Fruit fly (Drosophila melanogaster) whole organism, embryonic: ENCODE results near the gene RhoGAP19D.

Source experiments
- Ada2b ChIP-seq: fragments of 200-800 bp; sonication (Bioruptor generic); IDR thresholded peaks from 2 replicates; pipeline ENCODE4 v1.3.6; 2022; ENCODE audit warnings: missing biosample characterization, missing genetic modification characterization
- Atf6 ChIP-seq: fragments of 200-800 bp; sonication (Bioruptor generic); IDR thresholded peaks from 2 replicates; pipeline ENCODE4 v1.3.6; 2022; ENCODE audit warnings: missing biosample characterization, missing genetic modification characterization
- B-H2 ChIP-seq: fragments of 200-800 bp; sonication (Bioruptor generic); optimal IDR thresholded peaks from 2 replicates; lab custom pipeline; 2018; ENCODE audit warnings: missing biosample characterization, mild to moderate bottlenecking, missing genetic modification characterization
- CG10209 ChIP-seq: fragments of 200-800 bp; sonication (Bioruptor generic); optimal IDR thresholded peaks from 3 replicates; lab custom pipeline; 2017; ENCODE audit warnings: missing biosample characterization, mild to moderate bottlenecking, missing genetic modification characterization, missing genetic modification reagents
- CG10366 ChIP-seq: fragments of 200-800 bp; sonication (Bioruptor generic); IDR thresholded peaks from 2 replicates; pipeline ENCODE4 v1.3.6; 2022; ENCODE audit warnings: missing biosample characterization, missing genetic modification characterization
- CG11696 ChIP-seq: fragments of 200-800 bp; sonication (Bioruptor generic); IDR thresholded peaks from 2 replicates; pipeline ENCODE4 v1.3.6; 2022; ENCODE audit warnings: missing biosample characterization, missing genetic modification characterization
- CG14710 ChIP-seq: fragments of 200-800 bp; sonication (Bioruptor generic); optimal IDR thresholded peaks from 3 replicates; lab custom pipeline; 2019; ENCODE audit warnings: missing biosample characterization, mild to moderate bottlenecking, missing genetic modification characterization, moderate library complexity
- CG15479 ChIP-seq: fragments of 200-800 bp; sonication (Bioruptor generic); optimal IDR thresholded peaks from 3 replicates; lab custom pipeline; 2019; ENCODE audit warnings: missing biosample characterization, mild to moderate bottlenecking, missing genetic modification characterization, moderate library complexity
- CG17361 ChIP-seq: fragments of 200-800 bp; sonication (Bioruptor generic); IDR thresholded peaks from 3 replicates; pipeline ENCODE4 v1.3.6; 2022; ENCODE audit warnings: missing biosample characterization, missing genetic modification characterization
- CG17829 ChIP-seq: fragments of 200-800 bp; optimal IDR thresholded peaks from 2 replicates; lab custom pipeline; 2019; ENCODE audit warnings: missing biosample characterization, mild to moderate bottlenecking, missing genetic modification characterization, moderate library complexity
- CG1832 ChIP-seq: fragments of 200-800 bp; sonication (Bioruptor generic); optimal IDR thresholded peaks from 2 replicates; lab custom pipeline; 2017; ENCODE audit warnings: missing biosample characterization, mild to moderate bottlenecking, missing genetic modification characterization, inconsistent platforms
- CG3163 ChIP-seq: fragments of 200-800 bp; sonication (Bioruptor generic); optimal IDR thresholded peaks from 3 replicates; lab custom pipeline; 2016; ENCODE audit warnings: missing biosample characterization, missing genetic modification characterization
- CG3838 ChIP-seq: fragments of 200-800 bp; sonication (Bioruptor generic); optimal IDR thresholded peaks from 3 replicates; lab custom pipeline; 2016; ENCODE audit warnings: missing biosample characterization, missing genetic modification characterization
- CG3995 ChIP-seq: fragments of 200-800 bp; sonication (Bioruptor generic); optimal IDR thresholded peaks from 3 replicates; lab custom pipeline; 2016; ENCODE audit warnings: missing biosample characterization, missing genetic modification characterization
- CG6854 ChIP-seq: fragments of 200-800 bp; sonication (Bioruptor generic); optimal IDR thresholded peaks from 3 replicates; lab custom pipeline; 2017; ENCODE audit warnings: missing biosample characterization, mild to moderate bottlenecking, missing genetic modification characterization
- CG7556 ChIP-seq: fragments of 200-800 bp; sonication (Bioruptor generic); optimal IDR thresholded peaks from 2 replicates; lab custom pipeline; 2017; ENCODE audit warnings: missing biosample characterization, mild to moderate bottlenecking, missing genetic modification characterization
- CG7963 ChIP-seq: fragments of 200-800 bp; sonication (Bioruptor generic); IDR thresholded peaks from 3 replicates; pipeline ENCODE4 v1.3.6; 2022; ENCODE audit warnings: missing biosample characterization, missing genetic modification characterization; ENCODE audit not compliant: partially characterized antibody
- CG9437 ChIP-seq: fragments of 200-800 bp; sonication (Bioruptor generic); optimal IDR thresholded peaks from 2 replicates; lab custom pipeline; 2018; ENCODE audit warnings: missing biosample characterization, mild to moderate bottlenecking, missing genetic modification characterization
- CG9876 ChIP-seq: fragments of 200-800 bp; sonication (Bioruptor generic); optimal IDR thresholded peaks from 2 replicates; lab custom pipeline; 2016; ENCODE audit warnings: missing biosample characterization, missing genetic modification characterization
- Dip2 ChIP-seq: fragments of 200-800 bp; sonication (Bioruptor generic); IDR thresholded peaks from 2 replicates; pipeline ENCODE4 v1.3.6; 2022; ENCODE audit warnings: missing biosample characterization, missing genetic modification characterization
- Dp ChIP-seq: fragments of 200-800 bp; sonication (Bioruptor generic); optimal IDR thresholded peaks from 2 replicates; lab custom pipeline; 2018; ENCODE audit warnings: missing biosample characterization, mild to moderate bottlenecking, missing genetic modification characterization, moderate library complexity
- Ets97D ChIP-seq: fragments of 200-800 bp; sonication (Bioruptor generic); optimal IDR thresholded peaks from 3 replicates; lab custom pipeline; 2016; ENCODE audit warnings: missing biosample characterization, missing genetic modification characterization
- HLH54F ChIP-seq: fragments of 200-800 bp; sonication (Bioruptor generic); optimal IDR thresholded peaks from 3 replicates; lab custom pipeline; 2016; ENCODE audit warnings: missing biosample characterization, missing genetic modification characterization
- HLHmδ ChIP-seq: fragments of 200-800 bp; sonication (Bioruptor generic); optimal IDR thresholded peaks from 2 replicates; lab custom pipeline; 2018; ENCODE audit warnings: missing biosample characterization, mild to moderate bottlenecking, missing genetic modification characterization, moderate library complexity
- Hmx ChIP-seq: fragments of 200-800 bp; sonication (Bioruptor generic); optimal IDR thresholded peaks from 2 replicates; lab custom pipeline; 2016; ENCODE audit warnings: missing biosample characterization, missing genetic modification characterization
- Hr3 ChIP-seq: fragments of 200-800 bp; sonication (Bioruptor generic); optimal IDR thresholded peaks from 3 replicates; lab custom pipeline; 2016; ENCODE audit warnings: missing biosample characterization, missing genetic modification characterization
- Mad ChIP-seq: fragments of 200-800 bp; sonication (Bioruptor generic); optimal IDR thresholded peaks from 2 replicates; lab custom pipeline; 2016; ENCODE audit warnings: missing biosample characterization, missing genetic modification characterization
- Nf-YA ChIP-seq: fragments of 200-800 bp; sonication (Bioruptor generic); IDR thresholded peaks from 2 replicates; pipeline ENCODE4 v1.3.6; 2022; ENCODE audit warnings: missing biosample characterization, missing genetic modification characterization
- PHDP ChIP-seq: fragments of 200-800 bp; sonication (Bioruptor generic); optimal IDR thresholded peaks from 3 replicates; lab custom pipeline; 2018; ENCODE audit warnings: missing biosample characterization, mild to moderate bottlenecking, missing genetic modification characterization, moderate library complexity
- Rfx ChIP-seq: fragments of 200-800 bp; sonication (Bioruptor generic); IDR thresholded peaks from 2 replicates; pipeline ENCODE4 v1.3.6; 2022; ENCODE audit warnings: missing biosample characterization, missing genetic modification characterization
- abd-A ChIP-seq: fragments of 200-800 bp; sonication (Bioruptor generic); optimal IDR thresholded peaks from 3 replicates; lab custom pipeline; 2019; ENCODE audit warnings: missing biosample characterization, mild to moderate bottlenecking, missing genetic modification characterization, moderate library complexity
- ac ChIP-seq: fragments of 200-800 bp; sonication (Bioruptor generic); optimal IDR thresholded peaks from 3 replicates; lab custom pipeline; 2017; ENCODE audit warnings: missing biosample characterization, mild to moderate bottlenecking, missing genetic modification characterization
- amos ChIP-seq: fragments of 200-800 bp; sonication (Bioruptor generic); IDR thresholded peaks from 2 replicates; pipeline ENCODE4 v1.3.6; 2022; ENCODE audit warnings: missing biosample characterization, missing genetic modification characterization; ENCODE audit not compliant: partially characterized antibody
- ase ChIP-seq: fragments of 200-800 bp; sonication (Bioruptor generic); IDR thresholded peaks from 3 replicates; pipeline ENCODE4 v1.3.6; 2022; ENCODE audit warnings: missing biosample characterization, missing genetic modification characterization
- btn ChIP-seq: fragments of 200-800 bp; sonication (Bioruptor generic); optimal IDR thresholded peaks from 2 replicates; lab custom pipeline; 2016; ENCODE audit warnings: missing biosample characterization, missing genetic modification characterization
- caup ChIP-seq: fragments of 200-800 bp; sonication (Bioruptor generic); optimal IDR thresholded peaks from 3 replicates; lab custom pipeline; 2017; ENCODE audit warnings: missing biosample characterization, mild to moderate bottlenecking, missing genetic modification characterization, moderate library complexity; ENCODE audit not compliant: severe bottlenecking
- chn ChIP-seq: fragments of 200-800 bp; sonication (Bioruptor generic); optimal IDR thresholded peaks from 2 replicates; lab custom pipeline; 2016; ENCODE audit warnings: missing biosample characterization, missing genetic modification characterization
- da ChIP-seq: fragments of 200-800 bp; sonication (Bioruptor generic); optimal IDR thresholded peaks from 2 replicates; lab custom pipeline; 2016; ENCODE audit warnings: missing biosample characterization, missing genetic modification characterization
- dmrt11E ChIP-seq: fragments of 200-800 bp; sonication (Bioruptor generic); optimal IDR thresholded peaks from 3 replicates; lab custom pipeline; 2018; ENCODE audit warnings: missing biosample characterization, mild to moderate bottlenecking, missing genetic modification characterization, moderate library complexity
- hkb ChIP-seq, 2 experiments: fragments of 200-800 bp in 1 of 2; fragments of >200 bp in 1 of 2; sonication (Bioruptor generic) in 1 of 2; IDR thresholded peaks in 1 of 2; optimal IDR thresholded peaks in 1 of 2; 2 replicates each; pipeline versions ENCODE4 v1.3.6 to Lab custom; 2017 to 2022; ENCODE audit warnings: missing biosample characterization in 1 of 2, missing genetic modification characterization in 1 of 2
- hth ChIP-seq: fragments of >200 bp; optimal IDR thresholded peaks from 2 replicates; lab custom pipeline; 2017; ENCODE audit warnings: inconsistent platforms
- ken ChIP-seq: fragments of 200-800 bp; sonication (Bioruptor generic); IDR thresholded peaks from 3 replicates; pipeline ENCODE4 v1.3.6; 2022; ENCODE audit warnings: missing biosample characterization, missing genetic modification characterization
- otp ChIP-seq: fragments of 200-800 bp; sonication (Bioruptor generic); IDR thresholded peaks from 3 replicates; pipeline ENCODE4, ENCODE4 v1.3.6; 2022; ENCODE audit warnings: missing biosample characterization, missing genetic modification characterization
- pho ChIP-seq: fragments of 200-800 bp; sonication (Bioruptor generic); optimal IDR thresholded peaks from 2 replicates; lab custom pipeline; 2016; ENCODE audit warnings: missing biosample characterization, missing genetic modification characterization
- prd ChIP-seq, 3 experiments: fragments of >200 bp in 2 of 3; fragments of 200-800 bp in 1 of 3; sonication (Bioruptor generic) in 1 of 3; optimal IDR thresholded peaks in 2 of 3; IDR thresholded peaks in 1 of 3; 2 replicates in 2 of 3; 3 replicates in 1 of 3; pipeline versions ENCODE4 v1.3.6 to Lab custom; 2017 to 2022; ENCODE audit warnings: missing biosample characterization in 1 of 3, missing genetic modification characterization in 1 of 3
- sens ChIP-seq: fragments of 200-800 bp; sonication (Bioruptor generic); peaks from one replicate; lab custom pipeline; 2016; ENCODE audit warnings: missing biosample characterization, missing genetic modification characterization
- sens-2 ChIP-seq: fragments of 200-800 bp; sonication (Bioruptor generic); IDR thresholded peaks from 2 replicates; pipeline ENCODE4 v1.3.6; 2022; ENCODE audit warnings: missing biosample characterization, missing genetic modification characterization
- trh ChIP-seq: fragments of 200-800 bp; sonication (Bioruptor generic); optimal IDR thresholded peaks from 2 replicates; lab custom pipeline; 2016; ENCODE audit warnings: missing biosample characterization, missing genetic modification characterization
- zf30C ChIP-seq: fragments of 200-800 bp; sonication (Bioruptor generic); optimal IDR thresholded peaks from 3 replicates; lab custom pipeline; 2018; ENCODE audit warnings: missing biosample characterization, mild to moderate bottlenecking, missing genetic modification characterization

RhoGAP19D gene

DNA sequence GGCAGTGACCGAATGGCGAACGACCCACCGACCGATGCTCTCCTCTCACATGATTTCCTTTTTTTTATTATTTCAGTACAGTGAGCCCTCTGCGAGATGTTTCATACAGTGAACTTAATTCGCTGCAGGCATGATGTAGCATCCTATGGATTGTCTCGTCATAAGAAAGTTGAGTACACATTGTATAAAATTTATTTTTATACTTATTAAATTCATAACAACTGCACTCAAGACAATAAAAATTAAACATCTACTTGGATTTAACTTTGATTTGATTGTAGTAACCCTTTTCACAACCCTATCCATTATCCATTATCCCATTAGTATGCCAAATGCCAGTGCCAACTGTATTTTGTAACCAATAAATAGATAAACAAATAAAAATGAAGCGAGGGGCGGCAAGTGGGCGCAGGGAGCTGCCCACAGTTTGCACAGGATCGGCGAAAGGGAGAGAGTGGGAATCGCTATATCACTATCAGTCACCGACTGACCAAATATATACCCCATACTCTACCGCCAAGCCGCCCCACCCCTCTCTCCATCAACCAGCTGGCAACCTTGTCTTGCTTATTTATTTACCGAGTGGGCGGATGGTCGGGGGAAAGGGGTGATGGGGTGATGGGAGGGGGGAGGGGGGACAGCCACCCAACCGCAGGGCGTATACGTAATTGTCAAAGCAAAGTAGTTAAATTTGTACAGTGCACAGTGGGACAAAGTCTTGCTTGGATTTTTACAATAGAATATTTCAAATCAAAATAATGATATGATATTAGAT, 27.5 kb downstream of the RhoGAP19D start (continued):
- TF ChIP-seq CG7963 (GFP tag; lab: Robert Waterston, UW): no peak
- TF ChIP-seq Hmx (GFP tag; lab: Kevin White, UChicago): no peak
- no peak for TF ChIP-seq abd-A (tag; lab: Kevin White, UChicago)
- no peak for TF ChIP-seq hth
- TF ChIP-seq PHDP: no peak
- TF ChIP-seq prd (optimal IDR thresholded peaks at IDR 0.05; lab: Kevin White, UChicago): no peak
- TF ChIP-seq prd (GFP tag; IDR thresholded peaks at IDR 0.05; lab: Robert Waterston, UW): no peak
- no peak for TF ChIP-seq CG10209 (GFP tag; lab: Kevin White, UChicago)
- TF ChIP-seq pho (GFP tag; lab: Kevin White, UChicago): no peak
- TF ChIP-seq caup (GFP tag; lab: Kevin White, UChicago): no peak
- no peak for TF ChIP-seq CG11696
- 0 out of 2 replicates have a peak, but pooled peaks have one; percentile 12 for TF ChIP-seq Rfx (GFP tag; lab: Robert Waterston, UW)
- no peak for TF ChIP-seq Ada2b (GFP tag; lab: Robert Waterston, UW)
- no peak for TF ChIP-seq dmrt11E
- TF ChIP-seq btn (GFP tag; lab: Kevin White, UChicago): no peak
- no peak for TF ChIP-seq Nf-YA (GFP tag; lab: Robert Waterston, UW)
- TF ChIP-seq CG14710: no peak
- no peak for TF ChIP-seq trh
- no peak for TF ChIP-seq Dip2 (GFP tag; lab: Robert Waterston, UW)
- no peak for TF ChIP-seq CG3995 (GFP tag; lab: Kevin White, UChicago)
- no peak for TF ChIP-seq Mad
- TF ChIP-seq hkb (optimal IDR thresholded peaks at IDR 0.05; lab: Kevin White, UChicago): no peak
- TF ChIP-seq hkb (GFP tag; IDR thresholded peaks at IDR 0.05; lab: Robert Waterston, UW): 0 out of 2 replicates have a peak, but pooled peaks have one; percentile 49
- TF ChIP-seq CG9437 (GFP tag; lab: Kevin White, UChicago): no peak
- TF ChIP-seq Atf6 (GFP tag; lab: Robert Waterston, UW): no peak
- TF ChIP-seq otp (GFP tag; lab: Robert Waterston, UW): no peak
- no peak for TF ChIP-seq Hr3 (GFP tag; lab: Kevin White, UChicago)
- no peak for TF ChIP-seq HLH54F (GFP tag; lab: Kevin White, UChicago)
- TF ChIP-seq ac (GFP tag; lab: Kevin White, UChicago): no peak
- no peak for TF ChIP-seq Dp (GFP tag; lab: Kevin White, UChicago)
- TF ChIP-seq CG9876 (GFP tag; lab: Kevin White, UChicago): no peak
- TF ChIP-seq ken: no peak
- no peak for TF ChIP-seq CG1832 (GFP tag; lab: Kevin White, UChicago)
- no peak for TF ChIP-seq CG10366 (GFP tag; lab: Robert Waterston, UW)
- TF ChIP-seq CG15479 (GFP tag; lab: Kevin White, UChicago): no peak
- no peak for TF ChIP-seq sens-2 (GFP tag; lab: Robert Waterston, UW)
- 0 out of 2 replicates have a peak, but pooled peaks have one; percentile 11 for TF ChIP-seq amos
- no peak for TF ChIP-seq CG7556 (GFP tag; lab: Kevin White, UChicago)
- TF ChIP-seq chn: no peak
- TF ChIP-seq sens (GFP tag; lab: Kevin White, UChicago): peak; percentile 39
- no peak for TF ChIP-seq CG17829 (tag; lab: Kevin White, UChicago)
- no peak for TF ChIP-seq da (GFP tag; lab: Kevin White, UChicago)
- no peak for TF ChIP-seq ase (GFP tag; lab: Robert Waterston, UW)
- TF ChIP-seq zf30C: no peak
- no peak for TF ChIP-seq CG6854 (GFP tag; lab: Kevin White, UChicago)
- no peak for TF ChIP-seq CG3163 (GFP tag; lab: Kevin White, UChicago)
- TF ChIP-seq B-H2 (GFP tag; lab: Kevin White, UChicago): no peak
- TF ChIP-seq HLHmδ: no peak
- no peak for TF ChIP-seq Ets97D (GFP tag; lab: Kevin White, UChicago)
- TF ChIP-seq CG3838 (GFP tag; lab: Kevin White, UChicago): no peak
- TF ChIP-seq CG17361 (GFP tag; lab: Robert Waterston, UW): 0 out of 3 replicates have a peak, but pooled peaks have one; percentile 15
